Worm (Caenorhabditis elegans): Measurements from ENCODE around the gene Y57G11C.40.
A peak's percentile ranks its signal among the peaks of the same experiment; 100 is the strongest.

The Y57G11C.40 gene

DNA sequence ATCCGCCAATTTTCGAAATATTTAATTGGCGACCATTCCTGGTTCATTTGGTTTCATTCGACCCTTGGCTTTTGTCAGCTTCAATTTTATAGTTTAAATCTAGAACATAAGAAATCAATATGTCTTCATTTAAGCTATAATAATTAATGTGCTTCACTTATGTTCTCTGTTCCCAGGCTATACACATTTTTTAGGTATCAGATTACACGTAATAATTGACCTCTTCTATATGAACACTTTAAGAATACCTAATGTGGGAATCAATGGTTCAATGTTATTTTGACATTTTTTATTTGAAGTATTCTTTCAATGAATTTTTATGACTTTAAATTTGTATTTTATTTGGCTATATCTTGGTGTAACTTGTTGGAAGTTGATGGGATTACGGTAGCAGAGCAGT lies 5.2 kb upstream of the Y57G11C.40 start, which contains the start of gene lgc-7:
TSS of gene lgc-7 (plus strand) at position 301 of the 400 bp plus-strand sequence.
- TF ChIP-seq dpl-1 (GFP tag; optimal IDR thresholded peaks at IDR 0.05), result no peak
- no peak for TF ChIP-seq cebp-2 (GFP tag; IDR thresholded peaks at IDR 0.05)
- TF ChIP-seq mcd-1 (GFP tag; IDR thresholded peaks at IDR 0.05), result no peak
- no peak for TF ChIP-seq F22D6.2 (tag; optimal IDR thresholded peaks at IDR 0.05)
- TF ChIP-seq F23B12.7 (tag; optimal IDR thresholded peaks at IDR 0.05; ENCODE audit: insufficient read depth), result no peak
- TF ChIP-seq ets-4 (GFP tag; optimal IDR thresholded peaks at IDR 0.05), result no peak
- TF ChIP-seq ceh-58 (GFP tag; IDR thresholded peaks at IDR 0.05), result no peak

ce11 chrIV:14706302-14706701 lies 2.2 kb upstream of the Y57G11C.40 start, which contains the start of gene Y57G11C.41:
Gene Y57G11C.41 (minus strand): TSS chrIV:14706402.
- TF ChIP-seq dpff-1 (tag; optimal IDR thresholded peaks at IDR 0.05) (no peak), attf-5 (GFP tag; optimal IDR thresholded peaks at IDR 0.05) (no peak), ceh-58 (GFP tag; IDR thresholded peaks at IDR 0.05) (no peak), sptf-2 (GFP tag; optimal IDR thresholded peaks at IDR 0.05) (no peak), athp-1 (tag; optimal IDR thresholded peaks at IDR 0.05) (no peak), egl-18 (GFP tag; IDR thresholded peaks at IDR 0.05) (no peak), cebp-2 (GFP tag; IDR thresholded peaks at IDR 0.05) (no peak), ztf-25 (GFP tag; IDR thresholded peaks at IDR 0.05) (no peak), ets-4 (GFP tag; optimal IDR thresholded peaks at IDR 0.05) (no peak), aptf-3 (GFP tag; IDR thresholded peaks at IDR 0.05) (no peak)

DNA sequence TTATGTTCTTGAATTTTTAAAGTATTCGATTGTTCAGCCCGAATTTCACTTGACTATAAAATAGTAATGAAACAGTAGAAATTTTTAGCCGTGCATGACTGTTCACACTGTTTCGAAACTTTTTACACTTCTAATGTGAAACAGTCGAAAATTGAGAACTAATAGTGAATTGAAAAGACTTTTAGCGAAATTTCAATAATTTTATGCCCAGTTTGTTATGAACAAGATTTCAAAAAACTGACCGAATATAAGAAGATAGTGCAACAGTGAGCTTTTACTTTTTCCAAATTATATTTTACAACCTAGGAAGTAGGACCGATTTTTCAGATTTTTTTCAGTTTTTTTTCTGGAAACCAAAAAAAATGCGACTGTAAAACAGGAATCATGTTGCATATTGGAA lies 897 bp upstream of the Y57G11C.40 start:
- TF ChIP-seq attf-6 (GFP tag; IDR thresholded peaks at IDR 0.05) (peak; percentile 77; the same call in 1 of the 2 replicates), Y79H2A.3 (GFP tag; conservative IDR thresholded peaks at IDR 0.05) (no peak), snpc-4 (GFP tag; optimal IDR thresholded peaks at IDR 0.05) (no peak), snpc-4 (tag; optimal IDR thresholded peaks at IDR 0.05) (peak in 2 of 4 experiments; percentile 42 to 74)

ce11 chrIV:14699840-14700239 lies 4.2 kb downstream of the Y57G11C.40 start, which contains the start of gene haf-8:
Gene haf-8 (minus strand): TSS chrIV:14699940.
- TF ChIP-seq madf-6 (GFP tag; IDR thresholded peaks at IDR 0.05) (no peak), Y79H2A.3 (GFP tag; conservative IDR thresholded peaks at IDR 0.05) (no peak)

ce11 chrIV:14687716-14688115 lies 16.3 kb downstream of the Y57G11C.40 start:
- no peak for TF ChIP-seq tbx-9 (tag; optimal IDR thresholded peaks at IDR 0.05; ENCODE audit: borderline replicate concordance)
- no peak for TF ChIP-seq Y79H2A.3 (GFP tag; conservative IDR thresholded peaks at IDR 0.05)
- TF ChIP-seq F57C9.4 (tag; optimal IDR thresholded peaks at IDR 0.05), result no peak
- TF ChIP-seq pbrm-1 (GFP tag; IDR thresholded peaks at IDR 0.05), result no peak
- no peak for TF ChIP-seq xnd-1 (tag; optimal IDR thresholded peaks at IDR 0.05)
- TF ChIP-seq rpc-1 (optimal IDR thresholded peaks at IDR 0.05), result no peak
- TF ChIP-seq rpc-1 (tag; optimal IDR thresholded peaks at IDR 0.05), result no peak
- no peak for TF ChIP-seq lin-35 (GFP tag; optimal IDR thresholded peaks at IDR 0.05)
- TF ChIP-seq hsf-1 (GFP tag; IDR thresholded peaks at IDR 0.05), result no peak
- TF ChIP-seq attf-6 (GFP tag; IDR thresholded peaks at IDR 0.05), result peak; percentile 68; the same call in 1 of the 2 replicates
- no peak for TF ChIP-seq lin-26 (GFP tag; IDR thresholded peaks at IDR 0.05)
- no peak for TF ChIP-seq ceh-79 (tag; optimal IDR thresholded peaks at IDR 0.05)
- TF ChIP-seq snpc-4 (GFP tag; optimal IDR thresholded peaks at IDR 0.05), result no peak
- TF ChIP-seq snpc-4 (tag; optimal IDR thresholded peaks at IDR 0.05), result peak in 2 of 4 experiments; percentile 55 to 56

DNA sequence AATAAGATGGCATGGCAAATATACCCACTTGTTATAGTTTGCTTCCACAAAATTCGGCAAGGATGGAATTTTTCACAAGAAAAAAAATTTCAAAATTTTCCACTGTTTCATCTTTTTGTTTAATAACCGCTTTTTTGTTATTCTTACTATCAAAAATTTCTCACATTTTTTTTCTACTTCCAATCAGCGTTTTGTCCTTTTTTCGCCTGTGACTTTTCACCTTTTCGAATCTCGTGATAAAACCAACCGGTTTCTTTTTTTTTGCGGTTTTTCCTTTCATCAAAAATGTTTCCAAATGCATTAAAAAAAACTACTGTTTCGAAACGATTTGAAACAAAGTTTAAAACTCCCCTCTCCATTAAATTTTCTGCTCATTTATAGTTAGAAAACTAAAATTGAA lies 25.0 kb downstream of the Y57G11C.40 start:
- no peak for TF ChIP-seq snpc-4 (GFP tag; optimal IDR thresholded peaks at IDR 0.05)
- TF ChIP-seq snpc-4 (tag; optimal IDR thresholded peaks at IDR 0.05), result peak in 2 of 4 experiments; percentile 57 to 63
- no peak for TF ChIP-seq B0336.3 (GFP tag; IDR thresholded peaks at IDR 0.05)

All from whole organism, young adult.